Worm (Caenorhabditis elegans) whole organism, midembryonic: ENCODE measurements around the gene C05G5.3.

ENCODE experiments used
- T22C8.4 ChIP-seq: fragments of 200-800 bp; sonication (Bioruptor generic); IDR thresholded peaks from 2 replicates; pipeline ENCODE4 v1.3.6; 2022; ENCODE audit warnings: missing genetic modification characterization, missing compliant biosample characterization
- cog-1 ChIP-seq: sonication (generic microtip); optimal IDR thresholded peaks from 2 replicates; lab custom pipeline; 2016; ENCODE audit warnings: missing genetic modification characterization, missing compliant biosample characterization
- med-1 ChIP-seq: sonication (generic microtip); optimal IDR thresholded peaks from 2 replicates; lab custom pipeline; 2017; ENCODE audit warnings: missing genetic modification characterization, mild to moderate bottlenecking, missing compliant biosample characterization, antibody characterized with exemption, missing genetic modification reagents; ENCODE audit not compliant: insufficient read depth
- ref-1 ChIP-seq: fragments of 200-800 bp; sonication (Bioruptor generic); conservative IDR thresholded peaks from 2 replicates; pipeline ENCODE4 v1.3.6; 2022; ENCODE audit warnings: missing genetic modification reagents, missing genetic modification characterization, missing compliant biosample characterization
- tab-1 ChIP-seq: fragments of 200-800 bp; sonication (Bioruptor generic); IDR thresholded peaks from 2 replicates; pipeline ENCODE4 v1.3.6; 2022; ENCODE audit warnings: missing genetic modification characterization, missing compliant biosample characterization
- ztf-23 ChIP-seq: fragments of 200-800 bp; sonication (Bioruptor generic); IDR thresholded peaks from 2 replicates; pipeline ENCODE4 v1.3.6; 2022; ENCODE audit warnings: missing genetic modification reagents, missing genetic modification characterization, missing compliant biosample characterization

DNA sequence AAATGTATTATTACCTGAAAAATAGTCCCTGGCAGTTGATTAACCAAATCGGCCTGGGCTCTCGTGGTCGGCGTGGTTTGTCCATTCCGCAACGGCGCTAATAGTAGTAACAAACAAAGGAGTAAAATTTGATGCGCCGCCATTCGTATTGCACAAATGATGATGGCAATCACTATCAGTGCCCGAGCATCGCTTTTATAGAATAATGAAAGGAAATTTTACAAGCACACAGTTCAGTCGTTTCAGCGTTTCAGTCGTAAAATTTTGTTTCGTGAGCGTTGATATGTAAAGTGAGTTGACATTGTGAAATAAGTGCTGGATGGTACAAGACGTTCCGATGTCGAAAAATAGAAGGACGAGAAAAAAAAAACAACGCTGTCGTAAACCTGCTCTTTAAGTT, 19.9 kb upstream of the C05G5.3 start, which contains the start of gene Y16B4A.2:
- TF ChIP-seq ztf-23 (no peak), tab-1 (GFP tag; lab: Robert Waterston, UW) (no peak), cog-1 (tag; lab: Kevin White, UChicago) (no peak), T22C8.4 (no peak), med-1 (GFP tag; lab: Kevin White, UChicago) (no peak), ref-1 (GFP tag; lab: Robert Waterston, UW) (no peak)
